Worm (Caenorhabditis elegans) whole organism, L4 larva: ENCODE results near the gene F36H1.12.

Experiments
- F26F4.8 ChIP-seq: fragments of 200-800 bp; sonication (Bioruptor generic); conservative IDR thresholded peaks from 2 replicates; pipeline ENCODE4 v1.3.6; 2022; ENCODE audit warnings: missing genetic modification characterization, missing compliant biosample characterization
- ama-1 ChIP-seq: fragments of 150-350 bp; optimal IDR thresholded peaks from 2 replicates; lab custom pipeline; 2014; ENCODE audit warnings: inconsistent platforms, mixed read lengths
- mxl-3 ChIP-seq: fragments of 200-800 bp; sonication (Bioruptor generic); optimal IDR thresholded peaks from 2 replicates; lab custom pipeline; 2018; ENCODE audit warnings: mild to moderate bottlenecking, missing genetic modification characterization, missing compliant biosample characterization
- pha-4 ChIP-seq, 2 experiments: fragments of 150-350 bp in 1 of 2; fragments of 200-800 bp in 1 of 2; sonication (Bioruptor generic) in 1 of 2; IDR thresholded peaks in 1 of 2; optimal IDR thresholded peaks in 1 of 2; 2 replicates each; pipeline versions ENCODE4 v1.3.6 to Lab custom; 2014 to 2022; ENCODE audit warnings: missing genetic modification characterization in 2 of 2, missing genetic modification reagents in 2 of 2, missing biosample characterization in 1 of 2, missing compliant biosample characterization in 1 of 2

ce11 chrIV:11089527-11089926 is 36.0 kb upstream of the F36H1.12 start, which contains the start of gene M7.7:
- no peak for TF ChIP-seq mxl-3
- TF ChIP-seq F26F4.8 (GFP tag; lab: Robert Waterston, UW): no peak
- no peak for TF ChIP-seq ama-1 (lab: Kevin White, UChicago)
- TF ChIP-seq pha-4 (GFP tag; IDR thresholded peaks at IDR 0.05; lab: Robert Waterston, UW): no peak
- no peak for TF ChIP-seq pha-4 (tag; optimal IDR thresholded peaks at IDR 0.05; lab: Kevin White, UChicago)
